Fruit fly (Drosophila melanogaster) whole organism, prepupa: ENCODE measurements around the gene eIF3h.

Experiments
- Blimp-1 ChIP-seq: fragments of 200-800 bp; sonication (Bioruptor generic); optimal IDR thresholded peaks from 3 replicates; lab custom pipeline; 2017; ENCODE audit warnings: missing biosample characterization, missing genetic modification characterization, mild to moderate bottlenecking, moderate library complexity, missing genetic modification reagents
- CG10631 ChIP-seq: fragments of 200-800 bp; sonication (Bioruptor generic); optimal IDR thresholded peaks from 2 replicates; lab custom pipeline; 2016; ENCODE audit warnings: missing biosample characterization, missing genetic modification characterization
- CG11294 ChIP-seq: fragments of 200-800 bp; sonication (Bioruptor generic); IDR thresholded peaks from 2 replicates; pipeline ENCODE4 v1.3.6; 2022; ENCODE audit warnings: missing biosample characterization, missing genetic modification characterization
- CG15336 ChIP-seq: fragments of 200-800 bp; sonication (Bioruptor generic); IDR thresholded peaks from 2 replicates; pipeline ENCODE4 v1.3.6; 2022; ENCODE audit warnings: missing biosample characterization, missing genetic modification characterization
- CG16779 ChIP-seq: fragments of 200-800 bp; sonication (Bioruptor generic); optimal IDR thresholded peaks from 3 replicates; lab custom pipeline; 2017; ENCODE audit warnings: missing biosample characterization, mild to moderate bottlenecking, missing genetic modification characterization
- CG3032 ChIP-seq: fragments of 200-800 bp; optimal IDR thresholded peaks from 2 replicates; lab custom pipeline; 2019; ENCODE audit warnings: missing biosample characterization, mild to moderate bottlenecking, missing genetic modification characterization, moderate library complexity
- CG32006 ChIP-seq: fragments of 200-800 bp; sonication (Bioruptor generic); optimal IDR thresholded peaks from 3 replicates; lab custom pipeline; 2017; ENCODE audit warnings: missing biosample characterization, mild to moderate bottlenecking, missing genetic modification characterization
- CG34406 ChIP-seq: fragments of 200-800 bp; sonication (Bioruptor generic); optimal IDR thresholded peaks from 3 replicates; lab custom pipeline; 2016; ENCODE audit warnings: missing biosample characterization, missing genetic modification characterization
- CG3919 ChIP-seq: fragments of 200-800 bp; sonication (Bioruptor generic); optimal IDR thresholded peaks from 3 replicates; lab custom pipeline; 2016; ENCODE audit warnings: missing biosample characterization, missing genetic modification characterization
- CG4318 ChIP-seq: fragments of 200-800 bp; sonication (Bioruptor generic); optimal IDR thresholded peaks from 3 replicates; lab custom pipeline; 2017; ENCODE audit warnings: missing biosample characterization, mild to moderate bottlenecking, missing genetic modification characterization
- CG6163 ChIP-seq: fragments of 200-800 bp; sonication (Bioruptor generic); IDR thresholded peaks from 3 replicates; pipeline ENCODE4 v1.3.6; 2022; ENCODE audit warnings: missing biosample characterization, missing genetic modification characterization
- CG6276 ChIP-seq: fragments of 200-800 bp; sonication (Bioruptor generic); optimal IDR thresholded peaks from 2 replicates; lab custom pipeline; 2017; ENCODE audit warnings: missing biosample characterization, mild to moderate bottlenecking, missing genetic modification characterization
- CG6808 ChIP-seq: fragments of 200-800 bp; sonication (Bioruptor generic); optimal IDR thresholded peaks from 3 replicates; lab custom pipeline; 2017; ENCODE audit warnings: missing biosample characterization, missing genetic modification characterization, mild to moderate bottlenecking, moderate library complexity, missing genetic modification reagents
- CG6854 ChIP-seq: fragments of 200-800 bp; sonication (Bioruptor generic); optimal IDR thresholded peaks from 2 replicates; lab custom pipeline; 2017; ENCODE audit warnings: missing biosample characterization, mild to moderate bottlenecking, missing genetic modification characterization
- CG7368 ChIP-seq: fragments of 200-800 bp; sonication (Bioruptor generic); optimal IDR thresholded peaks from 3 replicates; lab custom pipeline; 2016; ENCODE audit warnings: missing biosample characterization, missing genetic modification characterization
- Eip78C ChIP-seq: fragments of 200-800 bp; sonication (Bioruptor generic); peaks from one replicate; lab custom pipeline; 2016; ENCODE audit warnings: missing biosample characterization, missing genetic modification characterization
- Eip93F ChIP-seq: fragments of 200-800 bp; sonication (Bioruptor generic); optimal IDR thresholded peaks from 2 replicates; lab custom pipeline; 2016; ENCODE audit warnings: missing biosample characterization, mild to moderate bottlenecking, missing genetic modification characterization
- Ets21C ChIP-seq: fragments of 200-800 bp; sonication (Bioruptor generic); optimal IDR thresholded peaks from 3 replicates; lab custom pipeline; 2016; ENCODE audit warnings: missing biosample characterization, missing genetic modification characterization
- Ets96B ChIP-seq: fragments of 200-800 bp; optimal IDR thresholded peaks from 2 replicates; lab custom pipeline; 2019; ENCODE audit warnings: missing biosample characterization, mild to moderate bottlenecking, missing genetic modification characterization, moderate library complexity
- Gug ChIP-seq: fragments of 200-800 bp; sonication (Bioruptor generic); IDR thresholded peaks from 2 replicates; pipeline ENCODE4 v1.3.6; 2022; ENCODE audit warnings: missing biosample characterization, missing genetic modification characterization
- Hr38 ChIP-seq: sonication (Bioruptor generic); optimal IDR thresholded peaks from 2 replicates; lab custom pipeline; 2016; ENCODE audit warnings: missing biosample characterization, missing genetic modification characterization
- Hr39 ChIP-seq: fragments of 200-800 bp; sonication (Bioruptor generic); optimal IDR thresholded peaks from 2 replicates; lab custom pipeline; 2016; ENCODE audit warnings: missing biosample characterization, missing genetic modification characterization
- Lpt ChIP-seq: fragments of 200-800 bp; sonication (Bioruptor generic); optimal IDR thresholded peaks from 3 replicates; lab custom pipeline; 2016; ENCODE audit warnings: missing biosample characterization, missing genetic modification characterization
- Met ChIP-seq: fragments of 200-800 bp; sonication (Bioruptor generic); optimal IDR thresholded peaks from 3 replicates; lab custom pipeline; 2016; ENCODE audit warnings: missing biosample characterization, missing genetic modification characterization
- OdsH ChIP-seq: fragments of 200-800 bp; sonication (Bioruptor generic); optimal IDR thresholded peaks from 3 replicates; lab custom pipeline; 2016; ENCODE audit warnings: missing biosample characterization, missing genetic modification characterization
- Smox ChIP-seq: fragments of 200-800 bp; sonication (Bioruptor generic); optimal IDR thresholded peaks from 3 replicates; lab custom pipeline; 2016; ENCODE audit warnings: missing biosample characterization, missing genetic modification characterization
- Sox15 ChIP-seq: fragments of 200-800 bp; sonication (Bioruptor generic); optimal IDR thresholded peaks from 3 replicates; lab custom pipeline; 2016; ENCODE audit warnings: missing biosample characterization, missing genetic modification characterization
- acj6 ChIP-seq: fragments of 200-800 bp; sonication (Bioruptor generic); optimal IDR thresholded peaks from 3 replicates; lab custom pipeline; 2016; ENCODE audit warnings: missing biosample characterization, missing genetic modification characterization
- cyc ChIP-seq: fragments of 200-800 bp; sonication (Bioruptor generic); optimal IDR thresholded peaks from 3 replicates; lab custom pipeline; 2016; ENCODE audit warnings: missing biosample characterization, missing genetic modification characterization
- dac ChIP-seq: fragments of 200-800 bp; sonication (Bioruptor generic); optimal IDR thresholded peaks from 2 replicates; lab custom pipeline; 2017; ENCODE audit warnings: missing biosample characterization, mild to moderate bottlenecking, missing genetic modification characterization
- dsx ChIP-seq: fragments of 200-800 bp; optimal IDR thresholded peaks from 3 replicates; lab custom pipeline; 2019; ENCODE audit warnings: missing biosample characterization, mild to moderate bottlenecking, missing genetic modification characterization, moderate library complexity; ENCODE audit not compliant: poor library complexity, severe bottlenecking
- eg ChIP-seq: fragments of 200-800 bp; sonication (Bioruptor generic); IDR thresholded peaks from 3 replicates; pipeline ENCODE4 v1.3.6; 2022; ENCODE audit warnings: missing biosample characterization, missing genetic modification characterization
- esn ChIP-seq: fragments of 200-800 bp; sonication (Bioruptor generic); optimal IDR thresholded peaks from 2 replicates; lab custom pipeline; 2016; ENCODE audit warnings: missing biosample characterization, mild to moderate bottlenecking, missing genetic modification characterization, moderate library complexity
- fd59A ChIP-seq: fragments of 200-800 bp; sonication (Bioruptor generic); optimal IDR thresholded peaks from 2 replicates; lab custom pipeline; 2017; ENCODE audit warnings: missing biosample characterization, mild to moderate bottlenecking, missing genetic modification characterization, missing genetic modification reagents
- fd85E ChIP-seq: fragments of 200-800 bp; sonication (Bioruptor generic); optimal IDR thresholded peaks from 3 replicates; lab custom pipeline; 2016; ENCODE audit warnings: missing biosample characterization, missing genetic modification characterization
- fkh ChIP-seq: fragments of 200-800 bp; sonication (Bioruptor generic); optimal IDR thresholded peaks from 3 replicates; lab custom pipeline; 2017; ENCODE audit warnings: missing biosample characterization, mild to moderate bottlenecking, missing genetic modification characterization, moderate library complexity
- lz ChIP-seq: fragments of 200-800 bp; sonication (Bioruptor generic); optimal IDR thresholded peaks from 3 replicates; lab custom pipeline; 2016; ENCODE audit warnings: missing biosample characterization, missing genetic modification characterization
- salr ChIP-seq, 2 experiments: fragments of 200-800 bp; sonication (Bioruptor generic); optimal IDR thresholded peaks; 3 replicates each; lab custom pipeline; 2016 to 2018; ENCODE audit warnings: missing biosample characterization in 2 of 2, missing genetic modification characterization in 2 of 2, mild to moderate bottlenecking in 1 of 2
- spab ChIP-seq: fragments of 200-800 bp; sonication (Bioruptor generic); optimal IDR thresholded peaks from 2 replicates; lab custom pipeline; 2017; ENCODE audit warnings: missing biosample characterization, mild to moderate bottlenecking, missing genetic modification characterization, missing genetic modification reagents
- ss ChIP-seq, 2 experiments: fragments of 200-800 bp; sonication (Bioruptor generic); optimal IDR thresholded peaks; 2 replicates in 1 of 2; 3 replicates in 1 of 2; lab custom pipeline; 2017 to 2018; ENCODE audit warnings: mild to moderate bottlenecking in 2 of 2, missing biosample characterization in 2 of 2, missing genetic modification characterization in 2 of 2, moderate library complexity in 1 of 2
- vri ChIP-seq: fragments of 200-800 bp; sonication (Bioruptor generic); optimal IDR thresholded peaks from 3 replicates; lab custom pipeline; 2016; ENCODE audit warnings: missing biosample characterization, mild to moderate bottlenecking, missing genetic modification characterization

Gene eIF3h

DNA sequence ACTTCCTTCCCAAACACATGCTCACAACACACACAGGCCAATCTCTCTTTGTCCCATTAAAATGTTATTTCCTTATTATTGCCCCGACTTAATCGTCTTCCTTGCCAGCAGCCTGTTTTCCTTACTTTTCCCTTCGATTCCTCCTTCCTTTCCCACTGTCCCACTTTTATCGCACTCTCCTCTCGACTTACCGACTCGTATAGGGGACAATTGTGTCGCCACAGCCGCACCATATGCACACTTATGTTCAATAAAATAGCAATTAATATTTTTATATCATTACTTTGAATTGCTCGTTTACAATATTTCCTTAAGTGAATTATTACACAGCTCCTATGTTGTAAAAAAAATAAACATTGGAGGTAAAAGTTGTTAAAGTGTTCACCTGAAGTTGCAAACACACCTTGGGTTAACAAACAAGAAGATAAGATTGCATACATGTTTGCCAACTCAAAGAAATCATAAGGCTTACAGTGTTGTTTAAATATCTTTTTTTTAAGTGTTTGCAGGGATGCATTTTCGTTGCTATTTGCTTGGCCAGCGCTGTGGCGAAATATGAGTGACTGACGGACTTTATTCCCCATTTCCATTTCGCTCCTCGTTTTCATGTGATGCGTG is 34.1 kb upstream of the eIF3h start (continued):
- TF ChIP-seq Lpt: peak; percentile 86
- peak; percentile 84 for TF ChIP-seq spab
- peak; percentile 76 for TF ChIP-seq eg (GFP tag; lab: Robert Waterston, UW)
- peak; percentile 86 for TF ChIP-seq CG6808 (GFP tag; lab: Kevin White, UChicago)
- TF ChIP-seq CG32006 (GFP tag; lab: Kevin White, UChicago): peak; percentile 92
- TF ChIP-seq Gug (GFP tag; lab: Robert Waterston, UW): peak; percentile 69
- peak; percentile 81 for TF ChIP-seq CG4318 (GFP tag; lab: Kevin White, UChicago)
- peak; percentile 74 for TF ChIP-seq Blimp-1
- TF ChIP-seq CG10631: peak; percentile 85
- TF ChIP-seq Eip93F: peak; percentile 49
- peak; percentile 69 for TF ChIP-seq fkh (GFP tag; lab: Kevin White, UChicago)
- peak; percentile 82 for TF ChIP-seq CG7368 (GFP tag; lab: Kevin White, UChicago)
- TF ChIP-seq OdsH (GFP tag; lab: Kevin White, UChicago): peak; percentile 88
- TF ChIP-seq CG16779: peak; percentile 79
- peak; percentile 89 for TF ChIP-seq CG3919 (GFP tag; lab: Kevin White, UChicago)
- peak; percentile 74 for TF ChIP-seq dac (GFP tag; lab: Kevin White, UChicago)
- peak; percentile 82 to 91 for TF ChIP-seq ss (GFP tag; optimal IDR thresholded peaks at IDR 0.05; lab: Kevin White, UChicago)
- peak; percentile 86 for TF ChIP-seq Met (GFP tag; lab: Kevin White, UChicago)
- TF ChIP-seq dsx (GFP tag; lab: Kevin White, UChicago): peak; percentile 81
- TF ChIP-seq fd59A: peak; percentile 82
- peak; percentile 78 for TF ChIP-seq Ets21C (GFP tag; lab: Kevin White, UChicago)
- TF ChIP-seq Hr38 (GFP tag; lab: Kevin White, UChicago): peak; percentile 15
- peak; percentile 83 for TF ChIP-seq Hr39 (GFP tag; lab: Kevin White, UChicago)
- peak; percentile 81 for TF ChIP-seq cyc (GFP tag; lab: Kevin White, UChicago)
- peak; percentile 86 for TF ChIP-seq Smox (GFP tag; lab: Kevin White, UChicago)
- peak; percentile 82 for TF ChIP-seq CG15336 (GFP tag; lab: Robert Waterston, UW)
- peak; percentile 86 for TF ChIP-seq lz (GFP tag; lab: Kevin White, UChicago)
- peak; percentile 71 to 88 for TF ChIP-seq salr (GFP tag; optimal IDR thresholded peaks at IDR 0.05; lab: Kevin White, UChicago)
- peak; percentile 88 for TF ChIP-seq CG34406 (GFP tag; lab: Kevin White, UChicago)
- TF ChIP-seq vri (GFP tag; lab: Kevin White, UChicago): peak; percentile 72
- TF ChIP-seq Sox15 (GFP tag; lab: Kevin White, UChicago): peak; percentile 75
- TF ChIP-seq esn: peak; percentile 91
- TF ChIP-seq CG6276: peak; percentile 86
- TF ChIP-seq CG6163 (GFP tag; lab: Robert Waterston, UW): peak; percentile 81
- peak; percentile 90 for TF ChIP-seq acj6 (GFP tag; lab: Kevin White, UChicago)
- TF ChIP-seq Eip78C (GFP tag; lab: Kevin White, UChicago): peak; percentile 98
- peak; percentile 80 for TF ChIP-seq CG3032 (tag; lab: Kevin White, UChicago)
- peak; percentile 84 for TF ChIP-seq CG6854 (GFP tag; lab: Kevin White, UChicago)
- TF ChIP-seq Ets96B (tag; lab: Kevin White, UChicago): peak; percentile 83
- peak; percentile 68 for TF ChIP-seq fd85E (GFP tag; lab: Kevin White, UChicago)
- TF ChIP-seq CG11294 (GFP tag; lab: Robert Waterston, UW): peak; percentile 57; the same call in 1 of the 2 replicates
